Fruit fly (Drosophila melanogaster) whole organism, embryonic: Measurements from ENCODE around the gene CG42673.
A peak's percentile ranks its signal among the peaks of the same experiment; 100 is the strongest.

ENCODE experiments used
- CG10274 ChIP-seq: fragments of 200-800 bp; sonication (Bioruptor generic); optimal IDR thresholded peaks from 3 replicates; lab custom pipeline; 2017; ENCODE audit warnings: missing biosample characterization, mild to moderate bottlenecking, missing genetic modification characterization
- CG11398 ChIP-seq: fragments of 200-800 bp; sonication (Bioruptor generic); optimal IDR thresholded peaks from 2 replicates; lab custom pipeline; 2016; ENCODE audit warnings: missing biosample characterization, missing genetic modification characterization
- CG12744 ChIP-seq: fragments of 200-800 bp; sonication (Bioruptor generic); optimal IDR thresholded peaks from 2 replicates; lab custom pipeline; 2016; ENCODE audit warnings: missing biosample characterization, missing genetic modification characterization
- CG1603 ChIP-seq: fragments of 200-800 bp; sonication (Bioruptor generic); optimal IDR thresholded peaks from 2 replicates; lab custom pipeline; 2019; ENCODE audit warnings: missing biosample characterization, mild to moderate bottlenecking, missing genetic modification characterization, moderate library complexity
- CG17802 ChIP-seq: fragments of 200-800 bp; sonication (Bioruptor generic); optimal IDR thresholded peaks from 2 replicates; lab custom pipeline; 2018; ENCODE audit warnings: missing biosample characterization, mild to moderate bottlenecking, missing genetic modification characterization, moderate library complexity
- CG18599 ChIP-seq: fragments of 200-800 bp; sonication (Bioruptor generic); optimal IDR thresholded peaks from 3 replicates; lab custom pipeline; 2017; ENCODE audit warnings: missing biosample characterization, missing genetic modification characterization, mild to moderate bottlenecking, moderate library complexity, missing genetic modification reagents
- CG18619 ChIP-seq: fragments of 200-800 bp; sonication (Bioruptor generic); optimal IDR thresholded peaks from 3 replicates; lab custom pipeline; 2017; ENCODE audit warnings: missing biosample characterization, mild to moderate bottlenecking, missing genetic modification characterization
- CG18764 ChIP-seq: fragments of 200-800 bp; sonication (Bioruptor generic); optimal IDR thresholded peaks from 3 replicates; lab custom pipeline; 2016; ENCODE audit warnings: missing biosample characterization, missing genetic modification characterization
- CG2199 ChIP-seq: fragments of 200-800 bp; sonication (Bioruptor generic); IDR thresholded peaks from 3 replicates; pipeline ENCODE4 v1.3.6; 2022; ENCODE audit warnings: missing biosample characterization, missing genetic modification characterization
- CG3407 ChIP-seq: fragments of 200-800 bp; sonication (Bioruptor generic); optimal IDR thresholded peaks from 2 replicates; lab custom pipeline; 2018; ENCODE audit warnings: missing biosample characterization, mild to moderate bottlenecking, missing genetic modification characterization
- CG3995 ChIP-seq: fragments of 200-800 bp; sonication (Bioruptor generic); optimal IDR thresholded peaks from 3 replicates; lab custom pipeline; 2016; ENCODE audit warnings: missing biosample characterization, missing genetic modification characterization
- CG4360 ChIP-seq: fragments of 200-800 bp; sonication (Bioruptor generic); IDR thresholded peaks from 2 replicates; pipeline ENCODE4 v1.3.6; 2022; ENCODE audit warnings: missing biosample characterization, missing genetic modification characterization
- CG4424 ChIP-seq: fragments of 200-800 bp; sonication (Bioruptor generic); optimal IDR thresholded peaks from 3 replicates; lab custom pipeline; 2016; ENCODE audit warnings: missing biosample characterization, missing genetic modification characterization
- Gug ChIP-seq: fragments of 200-800 bp; sonication (Bioruptor generic); IDR thresholded peaks from 4 replicates; pipeline ENCODE4 v1.3.6; 2022; ENCODE audit warnings: missing biosample characterization, missing genetic modification characterization
- H2.0 ChIP-seq: fragments of 200-800 bp; sonication (Bioruptor generic); IDR thresholded peaks from 2 replicates; pipeline ENCODE4 v1.3.6; 2022; ENCODE audit warnings: missing biosample characterization, missing genetic modification characterization
- Hmr ChIP-seq: fragments of 200-800 bp; sonication (Bioruptor generic); optimal IDR thresholded peaks from 3 replicates; lab custom pipeline; 2017; ENCODE audit warnings: mild to moderate bottlenecking, missing biosample characterization, missing genetic modification reagents, missing genetic modification characterization
- Jarid2 ChIP-seq: fragments of 200-800 bp; sonication (Bioruptor generic); optimal IDR thresholded peaks from 3 replicates; lab custom pipeline; 2017; ENCODE audit warnings: mild to moderate bottlenecking, missing biosample characterization, missing genetic modification reagents, missing genetic modification characterization
- MBD-R2 ChIP-seq: fragments of 200-800 bp; sonication (Bioruptor generic); IDR thresholded peaks from 2 replicates; pipeline ENCODE4 v1.3.6; 2022; ENCODE audit warnings: missing biosample characterization, missing genetic modification characterization
- Med ChIP-seq: fragments of 200-800 bp; sonication (Bioruptor generic); peaks from one replicate; lab custom pipeline; 2016; ENCODE audit warnings: missing biosample characterization, missing genetic modification characterization, mild to moderate bottlenecking, inconsistent platforms, moderate library complexity
- Nf-YC ChIP-seq: fragments of 200-800 bp; optimal IDR thresholded peaks from 3 replicates; lab custom pipeline; 2019; ENCODE audit warnings: missing biosample characterization, mild to moderate bottlenecking, missing genetic modification characterization, moderate library complexity
- Sry-β ChIP-seq: fragments of 200-800 bp; sonication (Bioruptor generic); optimal IDR thresholded peaks from 2 replicates; lab custom pipeline; 2018; ENCODE audit warnings: missing biosample characterization, mild to moderate bottlenecking, missing genetic modification characterization, moderate library complexity
- abd-A ChIP-seq: fragments of 200-800 bp; sonication (Bioruptor generic); optimal IDR thresholded peaks from 3 replicates; lab custom pipeline; 2019; ENCODE audit warnings: missing biosample characterization, mild to moderate bottlenecking, missing genetic modification characterization, moderate library complexity
- bcd ChIP-seq: fragments of 200-800 bp; sonication (Bioruptor generic); optimal IDR thresholded peaks from 2 replicates; lab custom pipeline; 2017; ENCODE audit warnings: missing biosample characterization, mild to moderate bottlenecking, missing genetic modification characterization
- bigmax ChIP-seq: fragments of 200-800 bp; sonication (Bioruptor generic); optimal IDR thresholded peaks from 2 replicates; lab custom pipeline; 2018; ENCODE audit warnings: missing biosample characterization, mild to moderate bottlenecking, missing genetic modification characterization
- emc ChIP-seq: fragments of 200-800 bp; sonication (Bioruptor generic); optimal IDR thresholded peaks from 2 replicates; lab custom pipeline; 2016; ENCODE audit warnings: missing biosample characterization, missing genetic modification characterization
- ftz-f1 ChIP-seq: fragments of 200-800 bp; sonication (Bioruptor generic); optimal IDR thresholded peaks from 2 replicates; lab custom pipeline; 2016; ENCODE audit warnings: missing biosample characterization, missing genetic modification characterization
- grn ChIP-seq: fragments of 200-800 bp; sonication (Bioruptor generic); optimal IDR thresholded peaks from 3 replicates; lab custom pipeline; 2017; ENCODE audit warnings: missing biosample characterization, missing genetic modification characterization
- gsb-n ChIP-seq: fragments of 200-800 bp; sonication (Bioruptor generic); optimal IDR thresholded peaks from 3 replicates; lab custom pipeline; 2018; ENCODE audit warnings: missing biosample characterization, mild to moderate bottlenecking, missing genetic modification characterization
- hb ChIP-seq: fragments of 200-800 bp; sonication (Bioruptor generic); IDR thresholded peaks from 3 replicates; pipeline ENCODE4 v1.3.6; 2022; ENCODE audit warnings: missing biosample characterization, missing genetic modification characterization; ENCODE audit not compliant: partially characterized antibody
- maf-S ChIP-seq: fragments of 200-800 bp; sonication (Bioruptor generic); optimal IDR thresholded peaks from 2 replicates; lab custom pipeline; 2016; ENCODE audit warnings: missing biosample characterization, missing genetic modification characterization
- mirr ChIP-seq: fragments of 200-800 bp; sonication (Bioruptor generic); optimal IDR thresholded peaks from 3 replicates; lab custom pipeline; 2018; ENCODE audit warnings: missing biosample characterization, mild to moderate bottlenecking, missing genetic modification characterization
- nerfin-1 ChIP-seq: fragments of 200-800 bp; sonication (Bioruptor generic); optimal IDR thresholded peaks from 3 replicates; lab custom pipeline; 2019; ENCODE audit warnings: missing biosample characterization, mild to moderate bottlenecking, missing genetic modification characterization, moderate library complexity
- peb ChIP-seq: fragments of 200-800 bp; sonication (Bioruptor generic); IDR thresholded peaks from 2 replicates; pipeline ENCODE4 v1.3.6; 2022; ENCODE audit warnings: missing biosample characterization, missing genetic modification characterization
- pnt ChIP-seq: fragments of 200-800 bp; sonication (Bioruptor generic); optimal IDR thresholded peaks from 3 replicates; lab custom pipeline; 2016; ENCODE audit warnings: missing biosample characterization, missing genetic modification characterization
- ro ChIP-seq: fragments of 200-800 bp; sonication (Bioruptor generic); IDR thresholded peaks from 2 replicates; pipeline ENCODE4 v1.3.6; 2022; ENCODE audit warnings: missing biosample characterization, missing genetic modification characterization
- sima ChIP-seq: fragments of 200-800 bp; sonication (Bioruptor generic); optimal IDR thresholded peaks from 2 replicates; lab custom pipeline; 2016; ENCODE audit warnings: missing biosample characterization, missing genetic modification characterization
- slou ChIP-seq: fragments of 200-800 bp; sonication (Bioruptor generic); optimal IDR thresholded peaks from 3 replicates; lab custom pipeline; 2016; ENCODE audit warnings: missing biosample characterization, missing genetic modification characterization
- tx ChIP-seq: fragments of 200-800 bp; sonication (Bioruptor generic); optimal IDR thresholded peaks from 2 replicates; lab custom pipeline; 2016; ENCODE audit warnings: missing biosample characterization, missing genetic modification characterization

CG42673 gene

dm6 chr3L:9512560-9512959 is 34.5 kb upstream of the CG42673 start, which contains the start of gene CG33703:
Gene CG33703, minus strand, starts transcription at chr3L:9512660.
- TF ChIP-seq CG12744 (GFP tag; lab: Kevin White, UChicago): no peak
- no peak for TF ChIP-seq Gug
- TF ChIP-seq ftz-f1 (GFP tag; lab: Kevin White, UChicago): no peak
- TF ChIP-seq pnt: no peak
- no peak for TF ChIP-seq Sry-β (GFP tag; lab: Kevin White, UChicago)
- no peak for TF ChIP-seq CG10274
- no peak for TF ChIP-seq emc (GFP tag; lab: Kevin White, UChicago)
- no peak for TF ChIP-seq bigmax
- TF ChIP-seq, all 482 proteins: peak for 0

DNA sequence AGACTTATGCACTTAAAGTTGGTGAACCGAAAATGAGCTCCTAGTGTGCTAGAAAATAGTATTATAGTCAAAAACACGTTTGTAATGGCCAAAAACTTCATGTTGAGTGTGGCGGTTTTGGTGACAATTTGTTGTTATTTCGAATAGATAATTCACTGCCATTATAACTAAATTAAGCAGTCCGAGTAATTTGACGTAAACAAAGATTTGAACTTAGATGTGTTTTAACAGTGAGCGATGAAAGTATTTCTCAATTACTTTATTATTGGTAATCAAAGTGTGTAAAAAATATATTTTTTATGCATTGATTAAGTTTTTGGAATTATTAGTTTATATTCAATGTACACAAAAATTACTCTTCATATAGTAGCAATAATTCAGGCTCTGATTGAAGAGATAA is 33.7 kb upstream of the CG42673 start, which contains the start of gene CG33702:
CG33702 (minus strand) TSS at position 101 of the 400 bp plus-strand sequence.
- TF ChIP-seq Jarid2 (GFP tag; lab: Kevin White, UChicago) (no peak), CG2199 (no peak), H2.0 (GFP tag; lab: Robert Waterston, UW) (no peak), gsb-n (tag; lab: Kevin White, UChicago) (no peak), sima (GFP tag; lab: Kevin White, UChicago) (no peak), CG1603 (tag; lab: Kevin White, UChicago) (no peak), nerfin-1 (tag; lab: Kevin White, UChicago) (no peak), CG3407 (GFP tag; lab: Kevin White, UChicago) (no peak), CG18764 (GFP tag; lab: Kevin White, UChicago) (no peak), CG11398 (no peak), tx (GFP tag; lab: Kevin White, UChicago) (no peak)

- no peak for TF ChIP-seq maf-S (GFP tag; lab: Kevin White, UChicago)
- TF ChIP-seq ro (GFP tag; lab: Robert Waterston, UW): no peak
- TF ChIP-seq CG18599 (GFP tag; lab: Kevin White, UChicago): peak; percentile 14
- TF ChIP-seq CG18619 (GFP tag; lab: Kevin White, UChicago): no peak
- no peak for TF ChIP-seq Nf-YC
- TF ChIP-seq MBD-R2: no peak
- no peak for TF ChIP-seq CG3995
- TF ChIP-seq bcd (GFP tag; lab: Kevin White, UChicago): no peak
- TF ChIP-seq mirr: peak; percentile 16
- TF ChIP-seq hb (GFP tag; lab: Robert Waterston, UW): no peak
- peak; percentile 9 for TF ChIP-seq Hmr (GFP tag; lab: Kevin White, UChicago)
- no peak for TF ChIP-seq CG4360 (GFP tag; lab: Robert Waterston, UW)
- TF ChIP-seq CG17802 (tag; lab: Kevin White, UChicago): no peak
- no peak for TF ChIP-seq grn (GFP tag; lab: Kevin White, UChicago)
- TF ChIP-seq Med (GFP tag; lab: Kevin White, UChicago): peak; percentile 24
- TF ChIP-seq peb (GFP tag; lab: Robert Waterston, UW): no peak
- peak; percentile 24 for TF ChIP-seq abd-A (tag; lab: Kevin White, UChicago)
- TF ChIP-seq slou (GFP tag; lab: Kevin White, UChicago): no peak
- TF ChIP-seq CG4424: no peak
Observed at dm6 chr3L:9525444-9525843, 21.6 kb upstream of the CG42673 start, which contains the start of gene CG33700. Gene CG33700, minus strand, starts transcription at chr3L:9525544.
